Worm (Caenorhabditis elegans) whole organism, L2 larva: Measurements from ENCODE around the gene H14N18.4.

Experiments
- R02D3.7 ChIP-seq: fragments of 150-350 bp; optimal IDR thresholded peaks from 2 replicates; lab custom pipeline; 2014; ENCODE audit warnings: missing biosample characterization, missing genetic modification characterization
- nhr-237 ChIP-seq: fragments of 150-350 bp; optimal IDR thresholded peaks from 2 replicates; lab custom pipeline; 2014; ENCODE audit warnings: missing biosample characterization, missing genetic modification characterization
- sma-9 ChIP-seq, 2 experiments: fragments of 150-350 bp in 1 of 2; sonication (generic microtip) in 1 of 2; optimal IDR thresholded peaks; 2 replicates each; lab custom pipeline; 2014 to 2016; ENCODE audit warnings: missing genetic modification characterization in 2 of 2, mild to moderate bottlenecking in 1 of 2, missing biosample characterization in 1 of 2, missing compliant biosample characterization in 1 of 2, missing genetic modification reagents in 1 of 2, moderate library complexity in 1 of 2

- TF ChIP-seq nhr-237 (tag; lab: Kevin White, UChicago): no peak
- no peak for TF ChIP-seq sma-9 (GFP tag; optimal IDR thresholded peaks at IDR 0.05; lab: Kevin White, UChicago)
- TF ChIP-seq sma-9 (tag; optimal IDR thresholded peaks at IDR 0.05; lab: Kevin White, UChicago): no peak
- TF ChIP-seq R02D3.7 (tag; lab: Kevin White, UChicago): no peak
Measured at ce11 chrV:8977895-8978294, 49.1 kb upstream of the H14N18.4 start.
